Worm (Caenorhabditis elegans): Measurements from ENCODE around the gene F29B9.11.

- TF ChIP-seq ztf-11 (tag; optimal IDR thresholded peaks at IDR 0.05) (no peak), pqm-1 (tag; optimal IDR thresholded peaks at IDR 0.05) (no peak)
Measured at ce11 chrIV:4673332-4673731, 13.3 kb upstream of the F29B9.11 start.

Data from whole organism, L1 larva.